Worm (Caenorhabditis elegans) whole organism, late embryonic: ENCODE results near the gene acp-7.

Source experiments
- ceh-2 ChIP-seq: sonication (generic microtip); optimal IDR thresholded peaks from 2 replicates; lab custom pipeline; 2016; ENCODE audit warnings: missing genotype, missing genetic modification characterization, missing compliant biosample characterization
- dmd-4 ChIP-seq: sonication (generic microtip); optimal IDR thresholded peaks from 2 replicates; lab custom pipeline; 2016; ENCODE audit warnings: borderline replicate concordance, missing genetic modification characterization, missing compliant biosample characterization
- ets-4 ChIP-seq: sonication (generic microtip); optimal IDR thresholded peaks from 2 replicates; lab custom pipeline; 2016; ENCODE audit warnings: missing genetic modification characterization, missing compliant biosample characterization
- fkh-10 ChIP-seq: fragments of 150-350 bp; optimal IDR thresholded peaks from 2 replicates; lab custom pipeline; 2014; ENCODE audit warnings: missing biosample characterization, missing genetic modification reagents, missing genetic modification characterization
- pat-9 ChIP-seq: fragments of 200-800 bp; sonication (Bioruptor generic); optimal IDR thresholded peaks from 2 replicates; lab custom pipeline; 2018; ENCODE audit warnings: mild to moderate bottlenecking, missing genetic modification characterization, moderate library complexity, missing compliant biosample characterization
- pha-4 ChIP-seq: fragments of 150-350 bp; optimal IDR thresholded peaks from 2 replicates; lab custom pipeline; 2018; ENCODE audit warnings: missing biosample characterization, missing genetic modification reagents, missing genetic modification characterization
- sdc-2 ChIP-seq: sonication (generic microtip); optimal IDR thresholded peaks from 2 replicates; lab custom pipeline; 2016; ENCODE audit warnings: missing genotype, missing genetic modification characterization, missing compliant biosample characterization
- tbx-2 ChIP-seq: sonication (generic microtip); optimal IDR thresholded peaks from 2 replicates; lab custom pipeline; 2016; ENCODE audit warnings: missing genetic modification characterization, missing compliant biosample characterization

DNA sequence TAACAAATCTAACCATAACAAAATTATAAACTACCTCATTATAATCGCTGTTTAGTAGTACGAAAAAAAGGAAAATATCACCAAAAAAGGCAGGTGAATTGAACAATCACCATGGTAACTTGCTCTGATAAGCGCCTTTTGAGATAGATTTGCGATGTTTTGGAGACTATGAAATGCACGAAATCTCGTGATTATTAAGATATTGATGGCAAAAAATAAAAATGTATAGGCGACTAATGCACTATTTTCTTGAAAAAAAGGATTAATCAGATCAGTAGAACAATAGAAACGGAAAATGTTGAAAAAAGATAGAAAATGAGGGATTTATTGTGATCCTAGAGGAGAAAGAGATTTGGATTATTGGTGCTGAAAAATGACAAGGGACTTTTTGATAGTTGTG is 42.9 kb downstream of the acp-7 start:
- TF ChIP-seq dmd-4 (tag; lab: Kevin White, UChicago): no peak
- TF ChIP-seq ets-4 (tag; lab: Kevin White, UChicago): no peak
- TF ChIP-seq pat-9 (tag; lab: Kevin White, UChicago): no peak
- no peak for TF ChIP-seq ceh-2
- TF ChIP-seq tbx-2 (tag; lab: Kevin White, UChicago): no peak
- no peak for TF ChIP-seq pha-4
- TF ChIP-seq sdc-2: no peak
- no peak for TF ChIP-seq fkh-10 (GFP tag; lab: Kevin White, UChicago)
